Worm (Caenorhabditis elegans) whole organism, young adult: ENCODE data around the gene srbc-82.

Source experiments
- B0261.1 ChIP-seq: sonication (generic microtip); optimal IDR thresholded peaks from 2 replicates; lab custom pipeline; 2016; ENCODE audit warnings: mild to moderate bottlenecking, missing genetic modification characterization, moderate library complexity, missing compliant biosample characterization
- C06A6.2 ChIP-seq: fragments of 200-800 bp; sonication (Bioruptor generic); conservative IDR thresholded peaks from 2 replicates; pipeline ENCODE4 v1.3.6; 2022; ENCODE audit warnings: missing genetic modification characterization, missing compliant biosample characterization
- F22D6.2 ChIP-seq: sonication (generic microtip); optimal IDR thresholded peaks from 2 replicates; lab custom pipeline; 2016; ENCODE audit warnings: mild to moderate bottlenecking, missing genetic modification characterization, missing compliant biosample characterization
- F23B12.7 ChIP-seq: sonication (generic microtip); optimal IDR thresholded peaks from 2 replicates; lab custom pipeline; 2017; ENCODE audit warnings: missing genetic modification characterization, mild to moderate bottlenecking, missing compliant biosample characterization, antibody characterized with exemption, moderate library complexity; ENCODE audit not compliant: insufficient read depth
- F33H1.4 ChIP-seq: fragments of 200-800 bp; sonication (Bioruptor generic); IDR thresholded peaks from 2 replicates; pipeline ENCODE4 v1.3.6; 2022; ENCODE audit warnings: missing genetic modification reagents, missing genetic modification characterization, missing compliant biosample characterization
- F57C9.4 ChIP-seq: sonication (generic microtip); optimal IDR thresholded peaks from 2 replicates; lab custom pipeline; 2017; ENCODE audit warnings: mild to moderate bottlenecking, missing genetic modification characterization, missing compliant biosample characterization
- Y53G8AR.9 ChIP-seq: fragments of 200-800 bp; sonication (Bioruptor generic); conservative IDR thresholded peaks from 2 replicates; pipeline ENCODE4 v1.3.6; 2022; ENCODE audit warnings: missing genetic modification reagents, missing genetic modification characterization, missing compliant biosample characterization
- Y67H2A.10 ChIP-seq: fragments of 200-800 bp; sonication (Bioruptor generic); conservative IDR thresholded peaks from 2 replicates; pipeline ENCODE4 v1.3.6; 2022; ENCODE audit warnings: missing genetic modification reagents, missing genetic modification characterization, missing compliant biosample characterization
- ZK185.1 ChIP-seq: sonication (generic microtip); optimal IDR thresholded peaks from 2 replicates; lab custom pipeline; 2016; ENCODE audit warnings: mild to moderate bottlenecking, missing genetic modification characterization, missing compliant biosample characterization; ENCODE audit not compliant: poor library complexity, severe bottlenecking
- akir-1 ChIP-seq: fragments of 200-800 bp; sonication (Bioruptor generic); optimal IDR thresholded peaks from 2 replicates; lab custom pipeline; 2018; ENCODE audit warnings: mild to moderate bottlenecking, missing genetic modification characterization, moderate library complexity, missing compliant biosample characterization
- attf-3 ChIP-seq: fragments of 200-800 bp; sonication (Bioruptor generic); conservative IDR thresholded peaks from 2 replicates; pipeline ENCODE4 v1.3.6; 2022; ENCODE audit warnings: missing genetic modification reagents, missing genetic modification characterization, missing compliant biosample characterization
- ccch-3 ChIP-seq: fragments of 200-800 bp; sonication (Bioruptor generic); optimal IDR thresholded peaks from 2 replicates; lab custom pipeline; 2018; ENCODE audit warnings: mild to moderate bottlenecking, missing genetic modification characterization, missing compliant biosample characterization
- ceh-79 ChIP-seq: sonication (generic microtip); optimal IDR thresholded peaks from 2 replicates; lab custom pipeline; 2017; ENCODE audit warnings: mild to moderate bottlenecking, missing genetic modification characterization, missing compliant biosample characterization
- dpff-1 ChIP-seq: sonication (generic microtip); optimal IDR thresholded peaks from 2 replicates; lab custom pipeline; 2017; ENCODE audit warnings: mild to moderate bottlenecking, missing genetic modification characterization, missing compliant biosample characterization
- dpl-1 ChIP-seq: fragments of 150-350 bp; optimal IDR thresholded peaks from 2 replicates; lab custom pipeline; 2014; ENCODE audit warnings: missing biosample characterization, missing genetic modification reagents, missing genetic modification characterization
- efl-1 ChIP-seq: fragments of 150-350 bp; optimal IDR thresholded peaks from 2 replicates; lab custom pipeline; 2014; ENCODE audit warnings: missing biosample characterization, missing genetic modification reagents, missing genetic modification characterization
- egl-18 ChIP-seq: fragments of 200-800 bp; sonication (Bioruptor generic); IDR thresholded peaks from 2 replicates; pipeline ENCODE4 v1.3.6; 2022; ENCODE audit warnings: missing genetic modification reagents, missing genetic modification characterization, missing compliant biosample characterization
- egl-44 ChIP-seq: fragments of 200-800 bp; sonication (Bioruptor generic); IDR thresholded peaks from 2 replicates; pipeline ENCODE4 v1.3.6; 2022; ENCODE audit warnings: missing genetic modification reagents, missing genetic modification characterization, missing compliant biosample characterization
- hmg-1.2 ChIP-seq: fragments of 200-800 bp; sonication (Bioruptor generic); IDR thresholded peaks from 2 replicates; pipeline ENCODE4 v1.3.6; 2022; ENCODE audit warnings: missing genetic modification reagents, missing genetic modification characterization, missing compliant biosample characterization
- hmg-20 ChIP-seq: fragments of 200-800 bp; sonication (Bioruptor generic); IDR thresholded peaks from 2 replicates; pipeline ENCODE4 v1.3.6; 2022; ENCODE audit warnings: missing genetic modification reagents, missing genetic modification characterization, missing compliant biosample characterization
- madf-10 ChIP-seq: sonication (generic microtip); optimal IDR thresholded peaks from 2 replicates; lab custom pipeline; 2016; ENCODE audit warnings: mild to moderate bottlenecking, missing genetic modification characterization, missing compliant biosample characterization
- nfya-1 ChIP-seq: sonication (generic microtip); optimal IDR thresholded peaks from 2 replicates; lab custom pipeline; 2017; ENCODE audit warnings: antibody characterized with exemption, missing compliant biosample characterization, missing genetic modification characterization, borderline replicate concordance; ENCODE audit not compliant: insufficient read depth
- nhr-80 ChIP-seq: sonication (generic microtip); optimal IDR thresholded peaks from 2 replicates; lab custom pipeline; 2016; ENCODE audit warnings: missing genetic modification characterization, missing compliant biosample characterization
- pha-4 ChIP-seq: fragments of 150-350 bp; sonication (generic microtip); optimal IDR thresholded peaks from 2 replicates; lab custom pipeline; 2014; ENCODE audit warnings: missing biosample characterization, missing genetic modification reagents, missing genetic modification characterization
- rec-8 ChIP-seq, 2 experiments: sonication (generic microtip); optimal IDR thresholded peaks; 2 replicates each; lab custom pipeline; 2016; ENCODE audit warnings: mild to moderate bottlenecking in 2 of 2, missing genetic modification characterization in 2 of 2, missing genetic modification reagents in 2 of 2, missing genotype in 2 of 2, missing biosample characterization in 1 of 2, missing compliant biosample characterization in 1 of 2, moderate library complexity in 1 of 2
- snpc-3.4 ChIP-seq: sonication (generic microtip); optimal IDR thresholded peaks from 2 replicates; lab custom pipeline; 2017; ENCODE audit warnings: missing genetic modification characterization, mild to moderate bottlenecking, missing compliant biosample characterization, antibody characterized with exemption, moderate library complexity, missing genotype, missing genetic modification reagents
- snpc-4 ChIP-seq, 5 experiments: fragments of 150-350 bp in 1 of 5; sonication (generic microtip) in 4 of 5; optimal IDR thresholded peaks; 2 replicates each; lab custom pipeline; 2014 to 2018; ENCODE audit warnings: missing genetic modification characterization in 5 of 5, missing biosample characterization in 3 of 5, antibody characterized with exemption in 2 of 5, mild to moderate bottlenecking in 2 of 5, missing compliant biosample characterization in 2 of 5, missing genotype in 2 of 5, moderate library complexity in 2 of 5, missing genetic modification reagents in 1 of 5
- ztf-22 ChIP-seq: fragments of 200-800 bp; sonication (Bioruptor generic); optimal IDR thresholded peaks from 2 replicates; lab custom pipeline; 2018; ENCODE audit warnings: mild to moderate bottlenecking, missing genetic modification characterization, moderate library complexity, missing compliant biosample characterization
- ztf-25 ChIP-seq: fragments of 200-800 bp; sonication (Bioruptor generic); IDR thresholded peaks from 2 replicates; pipeline ENCODE4 v1.3.6; 2022; ENCODE audit warnings: missing genetic modification reagents, missing genetic modification characterization, missing compliant biosample characterization
- ztf-3 ChIP-seq: fragments of 200-800 bp; sonication (Bioruptor generic); optimal IDR thresholded peaks from 2 replicates; lab custom pipeline; 2018; ENCODE audit warnings: mild to moderate bottlenecking, missing genetic modification characterization, missing compliant biosample characterization

Gene srbc-82

ce11 chrV:16297070-16297469 lies 3.3 kb upstream of the srbc-82 start, which contains the start of gene srbc-83 (continued):
- TF ChIP-seq ztf-3 (GFP tag; lab: Kevin White, UChicago): no peak

ce11 chrV:16298669-16299068 lies 1.7 kb upstream of the srbc-82 start, which contains the start of gene srbc-84:
Gene srbc-84 (plus strand): TSS chrV:16298969.
- TF ChIP-seq snpc-3.4 (tag; lab: Kevin White, UChicago) (no peak), F22D6.2 (tag; lab: Kevin White, UChicago) (no peak), B0261.1 (no peak), madf-10 (tag; lab: Kevin White, UChicago) (no peak), F23B12.7 (tag; lab: Kevin White, UChicago) (no peak), ztf-25 (GFP tag; lab: Robert Waterston, UW) (no peak), dpl-1 (GFP tag; lab: Kevin White, UChicago) (no peak), hmg-1.2 (GFP tag; lab: Robert Waterston, UW) (no peak), dpff-1 (tag; lab: Kevin White, UChicago) (no peak), Y67H2A.10 (GFP tag; lab: Robert Waterston, UW) (no peak)

ce11 chrV:16299834-16300233 lies 542 bp upstream of the srbc-82 start:
- TF ChIP-seq akir-1: no peak
- TF ChIP-seq F57C9.4 (tag; lab: Kevin White, UChicago): no peak
- TF ChIP-seq hmg-20 (GFP tag; lab: Robert Waterston, UW): no peak
- peak; percentile 97 for TF ChIP-seq madf-10 (tag; lab: Kevin White, UChicago)
- TF ChIP-seq, all 124 proteins: peak for 1

ce11 chrV:16302439-16302838 lies 2.1 kb downstream of the srbc-82 start, which contains the start of the genes C31A11.13 and oac-6:
Gene C31A11.13 (minus strand): TSS chrV:16302551.
Gene oac-6 (plus strand): TSS chrV:16302717.
- TF ChIP-seq F33H1.4 (GFP tag; lab: Robert Waterston, UW) (no peak), snpc-4 (GFP tag; optimal IDR thresholded peaks at IDR 0.05; lab: Kevin White, UChicago) (no peak), snpc-4 (tag; optimal IDR thresholded peaks at IDR 0.05; lab: Kevin White, UChicago) (peak in 2 of 4 experiments; percentile 14 to 41)

ce11 chrV:16307253-16307652 lies 6.9 kb downstream of the srbc-82 start, which contains the start of gene srxa-7:
Gene srxa-7 (plus strand): TSS chrV:16307553.
- TF ChIP-seq nfya-1 (tag; lab: Kevin White, UChicago) (no peak), egl-18 (GFP tag; lab: Robert Waterston, UW) (no peak), madf-10 (tag; lab: Kevin White, UChicago) (no peak), efl-1 (GFP tag; lab: Kevin White, UChicago) (no peak), C06A6.2 (GFP tag; lab: Robert Waterston, UW) (no peak), attf-3 (GFP tag; lab: Robert Waterston, UW) (no peak), ztf-22 (GFP tag; lab: Kevin White, UChicago) (no peak), nhr-80 (tag; lab: Kevin White, UChicago) (no peak), pha-4 (no peak), rec-8 (tag; optimal IDR thresholded peaks at IDR 0.05; lab: Kevin White, UChicago) (no peak), ZK185.1 (tag; lab: Kevin White, UChicago) (no peak), ccch-3 (no peak), ceh-79 (tag; lab: Kevin White, UChicago) (no peak), egl-44 (GFP tag; lab: Robert Waterston, UW) (no peak), Y53G8AR.9 (GFP tag; lab: Robert Waterston, UW) (no peak), Y67H2A.10 (GFP tag; lab: Robert Waterston, UW) (no peak), F23B12.7 (tag; lab: Kevin White, UChicago) (no peak), dpff-1 (tag; lab: Kevin White, UChicago) (no peak)
